Fruit fly (Drosophila melanogaster) whole organism, embryonic: ENCODE results near the gene CG42727.

Experiments
- B-H1 ChIP-seq: fragments of 200-800 bp; sonication (Bioruptor generic); IDR thresholded peaks from 3 replicates; pipeline ENCODE4 v1.3.6; 2022; ENCODE audit warnings: missing biosample characterization, missing genetic modification characterization
- CG10543 ChIP-seq: fragments of 200-800 bp; sonication (Bioruptor generic); optimal IDR thresholded peaks from 3 replicates; lab custom pipeline; 2017; ENCODE audit warnings: missing biosample characterization, mild to moderate bottlenecking, missing genetic modification characterization, moderate library complexity
- CG11085 ChIP-seq: fragments of 200-800 bp; sonication (Bioruptor generic); IDR thresholded peaks from 2 replicates; pipeline ENCODE4 v1.3.6; 2022; ENCODE audit warnings: missing biosample characterization, missing genetic modification characterization
- CG13775 ChIP-seq: fragments of 200-800 bp; sonication (Bioruptor generic); optimal IDR thresholded peaks from 3 replicates; lab custom pipeline; 2017; ENCODE audit warnings: missing biosample characterization, mild to moderate bottlenecking, missing genetic modification characterization
- CG14014 ChIP-seq: fragments of 200-800 bp; sonication (Bioruptor generic); IDR thresholded peaks from 2 replicates; pipeline ENCODE4 v1.3.6; 2022; ENCODE audit warnings: missing biosample characterization, missing genetic modification characterization
- CG15514 ChIP-seq: fragments of 200-800 bp; sonication (Bioruptor generic); optimal IDR thresholded peaks from 3 replicates; lab custom pipeline; 2017; ENCODE audit warnings: missing biosample characterization, missing genetic modification characterization, mild to moderate bottlenecking, moderate library complexity, missing genetic modification reagents
- CG15601 ChIP-seq: fragments of 200-800 bp; sonication (Bioruptor generic); optimal IDR thresholded peaks from 3 replicates; lab custom pipeline; 2019; ENCODE audit warnings: missing biosample characterization, mild to moderate bottlenecking, missing genetic modification characterization, moderate library complexity
- CG1603 ChIP-seq: fragments of 200-800 bp; sonication (Bioruptor generic); optimal IDR thresholded peaks from 2 replicates; lab custom pipeline; 2019; ENCODE audit warnings: missing biosample characterization, mild to moderate bottlenecking, missing genetic modification characterization, moderate library complexity
- CG18599 ChIP-seq: fragments of 200-800 bp; sonication (Bioruptor generic); optimal IDR thresholded peaks from 3 replicates; lab custom pipeline; 2017; ENCODE audit warnings: missing biosample characterization, missing genetic modification characterization, mild to moderate bottlenecking, moderate library complexity, missing genetic modification reagents
- CG2678 ChIP-seq: fragments of 200-800 bp; sonication (Bioruptor generic); optimal IDR thresholded peaks from 3 replicates; lab custom pipeline; 2019; ENCODE audit warnings: missing biosample characterization, mild to moderate bottlenecking, missing genetic modification characterization, moderate library complexity
- CG31224 ChIP-seq: fragments of 200-800 bp; sonication (Bioruptor generic); IDR thresholded peaks from 2 replicates; pipeline ENCODE4 v1.3.6; 2022; ENCODE audit warnings: missing biosample characterization, missing genetic modification characterization
- CG31388 ChIP-seq: fragments of 200-800 bp; sonication (Bioruptor generic); optimal IDR thresholded peaks from 2 replicates; lab custom pipeline; 2016; ENCODE audit warnings: missing biosample characterization, missing genetic modification characterization
- CG32767 ChIP-seq: fragments of 200-800 bp; sonication (Bioruptor generic); IDR thresholded peaks from 2 replicates; pipeline ENCODE4 v1.3.6; 2022; ENCODE audit warnings: missing biosample characterization, missing genetic modification characterization
- CG3407 ChIP-seq: fragments of 200-800 bp; sonication (Bioruptor generic); optimal IDR thresholded peaks from 2 replicates; lab custom pipeline; 2018; ENCODE audit warnings: missing biosample characterization, mild to moderate bottlenecking, missing genetic modification characterization
- CG3995 ChIP-seq: fragments of 200-800 bp; sonication (Bioruptor generic); optimal IDR thresholded peaks from 3 replicates; lab custom pipeline; 2016; ENCODE audit warnings: missing biosample characterization, missing genetic modification characterization
- CG4707 ChIP-seq: fragments of 200-800 bp; sonication (Bioruptor generic); optimal IDR thresholded peaks from 2 replicates; lab custom pipeline; 2018; ENCODE audit warnings: missing biosample characterization, mild to moderate bottlenecking, missing genetic modification characterization, moderate library complexity
- CG7786 ChIP-seq: fragments of 200-800 bp; sonication (Bioruptor generic); optimal IDR thresholded peaks from 2 replicates; lab custom pipeline; 2016; ENCODE audit warnings: missing biosample characterization, missing genetic modification characterization
- CG7928 ChIP-seq: fragments of 200-800 bp; sonication (Bioruptor generic); optimal IDR thresholded peaks from 2 replicates; lab custom pipeline; 2017; ENCODE audit warnings: missing biosample characterization, mild to moderate bottlenecking, missing genetic modification characterization
- Med ChIP-seq: fragments of 200-800 bp; sonication (Bioruptor generic); peaks from one replicate; lab custom pipeline; 2016; ENCODE audit warnings: missing biosample characterization, missing genetic modification characterization, mild to moderate bottlenecking, inconsistent platforms, moderate library complexity
- Meics ChIP-seq: fragments of 200-800 bp; sonication (Bioruptor generic); optimal IDR thresholded peaks from 2 replicates; lab custom pipeline; 2017; ENCODE audit warnings: missing biosample characterization, mild to moderate bottlenecking, missing genetic modification characterization
- Myb ChIP-seq: fragments of 200-800 bp; sonication (Bioruptor generic); optimal IDR thresholded peaks from 2 replicates; lab custom pipeline; 2016; ENCODE audit warnings: missing biosample characterization, missing genetic modification characterization
- Pdp1 ChIP-seq, 2 experiments: fragments of 200-800 bp; sonication (Bioruptor generic); optimal IDR thresholded peaks; 3 replicates each; lab custom pipeline; 2016; ENCODE audit warnings: missing biosample characterization in 2 of 2, missing genetic modification characterization in 2 of 2, mild to moderate bottlenecking in 1 of 2, moderate library complexity in 1 of 2
- Side ChIP-seq: fragments of 200-800 bp; sonication (Bioruptor generic); optimal IDR thresholded peaks from 2 replicates; lab custom pipeline; 2016; ENCODE audit warnings: missing biosample characterization, missing genetic modification characterization
- Stat92E ChIP-seq, 3 experiments: fragments of >200 bp in 2 of 3; fragments of 200-800 bp in 1 of 3; sonication (Bioruptor generic) in 1 of 3; optimal IDR thresholded peaks; 2 replicates each; lab custom pipeline; 2017 to 2019; ENCODE audit warnings: missing biosample characterization in 3 of 3, missing genetic modification characterization in 3 of 3, mild to moderate bottlenecking in 1 of 3, moderate library complexity in 1 of 3
- TFAM ChIP-seq: fragments of 200-800 bp; sonication (Bioruptor generic); optimal IDR thresholded peaks from 2 replicates; lab custom pipeline; 2017; ENCODE audit warnings: missing biosample characterization, missing genetic modification characterization, inconsistent platforms
- ap ChIP-seq: fragments of 200-800 bp; sonication (Bioruptor generic); IDR thresholded peaks from 2 replicates; pipeline ENCODE4 v1.3.6; 2022; ENCODE audit warnings: missing biosample characterization, missing genetic modification characterization
- bigmax ChIP-seq: fragments of 200-800 bp; sonication (Bioruptor generic); optimal IDR thresholded peaks from 2 replicates; lab custom pipeline; 2018; ENCODE audit warnings: missing biosample characterization, mild to moderate bottlenecking, missing genetic modification characterization
- caup ChIP-seq: fragments of 200-800 bp; sonication (Bioruptor generic); optimal IDR thresholded peaks from 3 replicates; lab custom pipeline; 2017; ENCODE audit warnings: missing biosample characterization, mild to moderate bottlenecking, missing genetic modification characterization, moderate library complexity; ENCODE audit not compliant: severe bottlenecking
- cg ChIP-seq: fragments of 200-800 bp; sonication (Bioruptor generic); optimal IDR thresholded peaks from 3 replicates; lab custom pipeline; 2019; ENCODE audit warnings: missing biosample characterization, mild to moderate bottlenecking, missing genetic modification characterization, moderate library complexity
- ci ChIP-seq: fragments of 200-800 bp; sonication (Bioruptor generic); IDR thresholded peaks from 3 replicates; pipeline ENCODE4 v1.3.6; 2022; ENCODE audit warnings: missing biosample characterization, missing genetic modification characterization
- dpn ChIP-seq, 2 experiments: fragments of 200-800 bp; sonication (Bioruptor generic); optimal IDR thresholded peaks; 3 replicates each; lab custom pipeline; 2016; ENCODE audit warnings: missing biosample characterization in 2 of 2, missing genetic modification characterization in 2 of 2
- fd3F ChIP-seq: fragments of 200-800 bp; sonication (Bioruptor generic); optimal IDR thresholded peaks from 2 replicates; lab custom pipeline; 2018; ENCODE audit warnings: missing biosample characterization, mild to moderate bottlenecking, missing genetic modification characterization, moderate library complexity
- jumu ChIP-seq: fragments of 200-800 bp; sonication (Bioruptor generic); optimal IDR thresholded peaks from 3 replicates; lab custom pipeline; 2016; ENCODE audit warnings: missing biosample characterization, missing genetic modification characterization
- kah ChIP-seq: fragments of 200-800 bp; sonication (Bioruptor generic); optimal IDR thresholded peaks from 2 replicates; lab custom pipeline; 2018; ENCODE audit warnings: missing biosample characterization, mild to moderate bottlenecking, missing genetic modification characterization
- lov ChIP-seq, 2 experiments: fragments of 200-800 bp in 1 of 2; fragments of >200 bp in 1 of 2; sonication (Bioruptor generic) in 1 of 2; IDR thresholded peaks in 1 of 2; optimal IDR thresholded peaks in 1 of 2; 2 replicates in 1 of 2; 3 replicates in 1 of 2; pipeline versions ENCODE4 v1.3.6 to Lab custom; 2017 to 2022; ENCODE audit warnings: missing biosample characterization in 1 of 2, missing genetic modification characterization in 1 of 2
- pum ChIP-seq: fragments of 200-800 bp; sonication (Bioruptor generic); optimal IDR thresholded peaks from 2 replicates; lab custom pipeline; 2016; ENCODE audit warnings: missing biosample characterization, missing genetic modification characterization
- sd ChIP-seq: fragments of 200-800 bp; sonication (Bioruptor generic); optimal IDR thresholded peaks from 3 replicates; lab custom pipeline; 2018; ENCODE audit warnings: missing biosample characterization, mild to moderate bottlenecking, missing genetic modification characterization, moderate library complexity
- sens ChIP-seq: fragments of 200-800 bp; sonication (Bioruptor generic); peaks from one replicate; lab custom pipeline; 2016; ENCODE audit warnings: missing biosample characterization, missing genetic modification characterization
- vvl ChIP-seq: fragments of 200-800 bp; sonication (Bioruptor generic); IDR thresholded peaks from 2 replicates; pipeline ENCODE4 v1.3.6; 2022; ENCODE audit warnings: missing biosample characterization, missing genetic modification characterization
- z ChIP-seq: fragments of 200-800 bp; sonication (Bioruptor generic); IDR thresholded peaks from 3 replicates; pipeline ENCODE4 v1.3.6; 2022; ENCODE audit warnings: missing biosample characterization, missing genetic modification characterization

The CG42727 gene

dm6 chr3R:15309924-15310323, 37.9 kb upstream of the CG42727 start, which contains the start of gene Tm2:
Gene Tm2 (plus strand): TSS chr3R:15310193.
- TF ChIP-seq z (GFP tag; lab: Robert Waterston, UW) (0 out of 3 replicates have a peak, but pooled peaks have one; percentile 27), jumu (GFP tag; lab: Kevin White, UChicago) (no peak), CG32767 (GFP tag; lab: Robert Waterston, UW) (0 out of 2 replicates have a peak, but pooled peaks have one; percentile 15), cg (peak; percentile 66), Pdp1 (GFP tag; optimal IDR thresholded peaks at IDR 0.05; lab: Kevin White, UChicago) (peak in 1 of 2 experiments; percentile 54), CG15514 (no peak), sd (tag; lab: Kevin White, UChicago) (peak; percentile 1), CG13775 (no peak), sens (peak; percentile 82), CG31224 (GFP tag; lab: Robert Waterston, UW) (no peak), caup (GFP tag; lab: Kevin White, UChicago) (no peak), Med (GFP tag; lab: Kevin White, UChicago) (peak; percentile 70)
- TF ChIP-seq, all 482 proteins: peak for 7

dm6 chr3R:15310695-15311094, 37.2 kb upstream of the CG42727 start:
- TF ChIP-seq CG14014 (GFP tag; lab: Robert Waterston, UW): no peak
- peak; percentile 63 for TF ChIP-seq cg
- TF ChIP-seq ci: 0 out of 3 replicates have a peak, but pooled peaks have one; percentile 6
- TF ChIP-seq pum: no peak
- peak; percentile 76 for TF ChIP-seq kah (GFP tag; lab: Kevin White, UChicago)
- TF ChIP-seq CG10543 (GFP tag; lab: Kevin White, UChicago): no peak
- no peak for TF ChIP-seq CG31388
- TF ChIP-seq CG7786: no peak
- no peak for TF ChIP-seq fd3F
- TF ChIP-seq ap: no peak
- TF ChIP-seq lov (optimal IDR thresholded peaks at IDR 0.05; lab: Kevin White, UChicago): no peak
- no peak for TF ChIP-seq lov (GFP tag; IDR thresholded peaks at IDR 0.05; lab: Robert Waterston, UW)
- TF ChIP-seq vvl (GFP tag; lab: Robert Waterston, UW): 0 out of 2 replicates have a peak, but pooled peaks have one; percentile 8
- no peak for TF ChIP-seq bigmax (GFP tag; lab: Kevin White, UChicago)
- no peak for TF ChIP-seq CG4707 (GFP tag; lab: Kevin White, UChicago)
- no peak for TF ChIP-seq CG3995 (GFP tag; lab: Kevin White, UChicago)
- TF ChIP-seq CG1603: no peak
- no peak for TF ChIP-seq CG2678 (tag; lab: Kevin White, UChicago)
- TF ChIP-seq Side (GFP tag; lab: Kevin White, UChicago): no peak
- TF ChIP-seq Meics: no peak
- TF ChIP-seq Stat92E (GFP tag; optimal IDR thresholded peaks at IDR 0.05; lab: Kevin White, UChicago): no peak
- peak; percentile 23 for TF ChIP-seq sens
- no peak for TF ChIP-seq CG32767 (GFP tag; lab: Robert Waterston, UW)
- no peak for TF ChIP-seq B-H1 (GFP tag; lab: Robert Waterston, UW)
- no peak for TF ChIP-seq TFAM (GFP tag; lab: Kevin White, UChicago)
- no peak for TF ChIP-seq CG18599 (GFP tag; lab: Kevin White, UChicago)
- no peak for TF ChIP-seq CG11085 (GFP tag; lab: Robert Waterston, UW)
- no peak for TF ChIP-seq CG3407
- peak; percentile 36 for TF ChIP-seq sd (tag; lab: Kevin White, UChicago)
- TF ChIP-seq CG7928: no peak
- TF ChIP-seq dpn (GFP tag; optimal IDR thresholded peaks at IDR 0.05; lab: Kevin White, UChicago): peak in 1 of 2 experiments; percentile 17
- no peak for TF ChIP-seq Myb (GFP tag; lab: Kevin White, UChicago)
- TF ChIP-seq CG15601 (tag; lab: Kevin White, UChicago): no peak
